Worm (Caenorhabditis elegans): ENCODE measurements around the gene ZK867.2.

DNA sequence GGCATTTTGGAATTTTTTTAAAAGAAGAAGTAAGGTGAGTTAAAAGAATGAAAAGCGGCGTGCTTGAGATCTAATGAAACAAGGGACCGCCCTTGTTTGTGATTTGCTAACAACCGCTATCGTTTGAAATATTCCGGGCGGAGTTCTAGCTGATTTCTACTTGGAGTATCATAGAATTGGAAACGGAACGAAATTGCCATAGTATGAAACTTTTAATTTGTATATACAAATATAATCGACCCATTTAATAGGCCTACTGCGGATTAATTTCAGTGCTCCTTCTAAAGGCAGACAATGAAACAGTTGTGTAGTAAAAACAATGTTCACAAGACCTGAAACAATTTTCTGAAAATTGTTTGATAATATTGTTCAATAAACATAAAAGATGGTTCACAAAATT lies 14.6 kb upstream of the ZK867.2 start, which contains the start of gene C55B6.7:
- TF ChIP-seq Y56A3A.18 (GFP tag; IDR thresholded peaks at IDR 0.05) (no peak), Y53F4B.3 (GFP tag; IDR thresholded peaks at IDR 0.05) (no peak), ztf-28 (GFP tag; IDR thresholded peaks at IDR 0.05) (no peak), zim-3 (tag; optimal IDR thresholded peaks at IDR 0.05) (no peak), F39B2.1 (GFP tag; IDR thresholded peaks at IDR 0.05) (no peak), nhr-90 (tag; optimal IDR thresholded peaks at IDR 0.05) (no peak), snpc-1.3 (tag; optimal IDR thresholded peaks at IDR 0.05; ENCODE audit: insufficient read depth) (no peak), mel-28 (tag; optimal IDR thresholded peaks at IDR 0.05; ENCODE audit: borderline replicate concordance) (no peak)
